Worm (Caenorhabditis elegans) whole organism, late embryonic: ENCODE data around the gene F25E5.2.

Experiments
- dve-1 ChIP-seq: sonication (generic microtip); optimal IDR thresholded peaks from 2 replicates; lab custom pipeline; 2017; ENCODE audit warnings: antibody characterized with exemption, mild to moderate bottlenecking, missing genetic modification characterization, missing compliant biosample characterization
- tbx-7 ChIP-seq: sonication (generic microtip); optimal IDR thresholded peaks from 2 replicates; lab custom pipeline; 2016; ENCODE audit warnings: missing genotype, missing genetic modification characterization, missing compliant biosample characterization

DNA sequence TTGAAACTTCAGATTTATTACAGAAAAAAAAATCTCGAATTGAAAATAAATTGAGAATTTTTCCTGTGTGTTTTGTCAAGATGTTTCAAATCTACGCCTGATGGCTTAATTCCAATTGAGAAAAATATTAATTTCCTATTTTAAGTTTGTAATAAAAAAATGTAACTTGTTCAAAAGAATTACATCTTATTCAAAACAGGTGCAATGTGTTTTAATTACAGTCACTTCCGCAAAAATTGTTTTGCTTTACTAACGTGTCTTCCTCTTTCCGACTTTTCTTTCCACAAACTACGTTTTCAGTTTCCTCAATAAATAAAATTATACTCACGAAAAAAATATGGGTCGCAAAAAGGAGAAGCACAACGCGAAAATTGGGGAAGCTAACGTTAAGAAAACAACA lies 17.1 kb upstream of the F25E5.2 start, which contains the start of gene F25E5.16:
- TF ChIP-seq tbx-7 (tag; lab: Kevin White, UChicago), result no peak
- no peak for TF ChIP-seq dve-1 (tag; lab: Kevin White, UChicago)
